Worm (Caenorhabditis elegans): ENCODE results near the gene ncr-2.

The ncr-2 gene

DNA sequence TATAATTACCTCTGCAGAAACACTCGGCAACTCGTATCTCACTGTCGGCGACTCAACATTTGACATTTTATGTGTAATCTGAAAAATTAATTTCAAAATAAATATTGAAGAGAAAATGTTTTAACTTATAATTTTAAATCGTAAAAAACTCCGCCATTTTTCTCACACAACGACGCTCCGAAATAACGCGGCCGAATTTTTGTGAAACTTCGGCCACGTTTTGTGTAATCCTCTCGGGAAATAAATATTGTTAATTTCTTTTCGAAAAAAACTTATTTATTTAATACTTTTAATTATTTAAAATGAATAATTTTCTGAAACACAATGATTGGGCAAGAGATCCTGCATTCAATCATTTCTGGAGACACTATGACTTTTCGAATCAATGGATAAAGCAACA lies 49.2 kb downstream of the ncr-2 start, which contains the start of the genes F10E9.7 and F10E9.5:
Gene F10E9.7 (minus strand): TSS at position 86 of the 400 bp plus-strand sequence.
Gene F10E9.5 (plus strand): TSS at position 237 of the 400 bp plus-strand sequence.
- no peak for TF ChIP-seq ztf-22 (GFP tag; optimal IDR thresholded peaks at IDR 0.05)
- peak; percentile 67 for TF ChIP-seq D2030.7 (GFP tag; IDR thresholded peaks at IDR 0.05)
- no peak for TF ChIP-seq nhr-179 (tag; optimal IDR thresholded peaks at IDR 0.05)
- no peak for TF ChIP-seq sea-2 (GFP tag; IDR thresholded peaks at IDR 0.05)
- no peak for TF ChIP-seq mxl-1 (tag; optimal IDR thresholded peaks at IDR 0.05)
- TF ChIP-seq dox-1 (GFP tag; IDR thresholded peaks at IDR 0.05), result peak; percentile 87
- peak; percentile 61; the same call in 1 of the 2 replicates for TF ChIP-seq Y67H2A.10 (GFP tag; conservative IDR thresholded peaks at IDR 0.05)
- no peak for TF ChIP-seq nfya-1 (tag; optimal IDR thresholded peaks at IDR 0.05; ENCODE audit: borderline replicate concordance, insufficient read depth)
- TF ChIP-seq ceh-40 (GFP tag; IDR thresholded peaks at IDR 0.05), result peak; percentile 89
- no peak for TF ChIP-seq bed-1 (GFP tag; IDR thresholded peaks at IDR 0.05)
- peak; percentile 56 for TF ChIP-seq efl-1 (GFP tag; optimal IDR thresholded peaks at IDR 0.05)
- TF ChIP-seq gei-17 (GFP tag; optimal IDR thresholded peaks at IDR 0.05), result no peak
- TF ChIP-seq lin-40 (tag; optimal IDR thresholded peaks at IDR 0.05), result peak; percentile 74
- no peak for TF ChIP-seq chd-7 (tag; optimal IDR thresholded peaks at IDR 0.05)
- peak; percentile 73; the same call in 1 of the 2 replicates for TF ChIP-seq mcd-1 (GFP tag; IDR thresholded peaks at IDR 0.05)
- TF ChIP-seq K12H6.12 (tag; optimal IDR thresholded peaks at IDR 0.05), result peak; percentile 85
- TF ChIP-seq aptf-2 (GFP tag; conservative IDR thresholded peaks at IDR 0.05), result peak; percentile 84
- TF ChIP-seq attf-3 (GFP tag; conservative IDR thresholded peaks at IDR 0.05), result peak; percentile 98
- no peak for TF ChIP-seq nhr-27 (tag; optimal IDR thresholded peaks at IDR 0.05)
- TF ChIP-seq K11D2.4 (GFP tag; IDR thresholded peaks at IDR 0.05), result peak; percentile 80
- peak; percentile 73 for TF ChIP-seq B0019.2 (GFP tag; conservative IDR thresholded peaks at IDR 0.05)
- TF ChIP-seq lin-54 (GFP tag; optimal IDR thresholded peaks at IDR 0.05), result peak; percentile 85
- TF ChIP-seq ztf-3 (GFP tag; optimal IDR thresholded peaks at IDR 0.05), result no peak
- no peak for TF ChIP-seq tbx-9 (tag; optimal IDR thresholded peaks at IDR 0.05; ENCODE audit: borderline replicate concordance)
- peak; percentile 82 for TF ChIP-seq hrde-1 (tag; optimal IDR thresholded peaks at IDR 0.05; ENCODE audit: borderline replicate concordance)
- peak; percentile 42 for TF ChIP-seq hmg-1.2 (GFP tag; IDR thresholded peaks at IDR 0.05)
- peak; percentile 45 for TF ChIP-seq B0035.1 (tag; optimal IDR thresholded peaks at IDR 0.05)
- TF ChIP-seq F55B11.4 (tag; optimal IDR thresholded peaks at IDR 0.05; ENCODE audit: borderline replicate concordance, insufficient read depth), result no peak
- peak; percentile 14 to 92 for TF ChIP-seq rec-8 (tag; optimal IDR thresholded peaks at IDR 0.05)
- peak; percentile 68 for TF ChIP-seq F33H1.4 (GFP tag; IDR thresholded peaks at IDR 0.05)
- TF ChIP-seq C17E4.6 (GFP tag; IDR thresholded peaks at IDR 0.05), result no peak
- TF ChIP-seq akir-1 (GFP tag; optimal IDR thresholded peaks at IDR 0.05), result no peak
- no peak for TF ChIP-seq nfya-2 (GFP tag; IDR thresholded peaks at IDR 0.05)
- no peak for TF ChIP-seq rpc-1 (optimal IDR thresholded peaks at IDR 0.05)
- no peak for TF ChIP-seq rpc-1 (tag; optimal IDR thresholded peaks at IDR 0.05)
- peak; percentile 92 for TF ChIP-seq ceh-27 (GFP tag; optimal IDR thresholded peaks at IDR 0.05)
- TF ChIP-seq hsf-1 (GFP tag; IDR thresholded peaks at IDR 0.05), result 0 out of 2 replicates have a peak, but pooled peaks have one; percentile 48
- peak; percentile 56; the same call in 1 of the 2 replicates for TF ChIP-seq nfyb-1 (GFP tag; IDR thresholded peaks at IDR 0.05)
- TF ChIP-seq egl-44 (GFP tag; IDR thresholded peaks at IDR 0.05), result no peak
- TF ChIP-seq dpl-1 (GFP tag; optimal IDR thresholded peaks at IDR 0.05), result peak; percentile 65
- no peak for TF ChIP-seq xnd-1 (tag; optimal IDR thresholded peaks at IDR 0.05)
- TF ChIP-seq T07F8.4 (tag; optimal IDR thresholded peaks at IDR 0.05), result no peak
- TF ChIP-seq snpc-1.1 (tag; optimal IDR thresholded peaks at IDR 0.05; ENCODE audit: insufficient read depth), result peak; percentile 46
- TF ChIP-seq hmg-20 (GFP tag; IDR thresholded peaks at IDR 0.05), result 0 out of 2 replicates have a peak, but pooled peaks have one; percentile 30
- peak; percentile 96 for TF ChIP-seq ZK185.1 (tag; optimal IDR thresholded peaks at IDR 0.05; ENCODE audit: poor library complexity, severe bottlenecking)
- peak in 1 of 2 experiments; percentile 82 for TF ChIP-seq let-607 (tag; optimal IDR thresholded peaks at IDR 0.05)
- TF ChIP-seq ceh-79 (tag; optimal IDR thresholded peaks at IDR 0.05), result no peak
